Worm (Caenorhabditis elegans) whole organism, mixed stage, embryonic: ENCODE data around the gene K07F5.15.

Experiments used
- ham-2 ChIP-seq: fragments of 200-800 bp; sonication (Bioruptor generic); optimal IDR thresholded peaks from 2 replicates; lab custom pipeline; 2018; ENCODE audit warnings: mild to moderate bottlenecking, missing genetic modification characterization, missing compliant biosample characterization
- hlh-1 ChIP-seq: fragments of 150-350 bp; optimal IDR thresholded peaks from 2 replicates; lab custom pipeline; 2014; ENCODE audit warnings: missing biosample characterization, missing genetic modification reagents, missing genetic modification characterization
- lin-13 ChIP-seq: fragments of 150-350 bp; optimal IDR thresholded peaks from 2 replicates; lab custom pipeline; 2014; ENCODE audit warnings: missing biosample characterization, missing genetic modification characterization
- mep-1 ChIP-seq: fragments of 150-350 bp; optimal IDR thresholded peaks from 2 replicates; lab custom pipeline; 2017; ENCODE audit warnings: missing biosample characterization, missing genetic modification reagents, missing genetic modification characterization, inconsistent platforms
- nhr-12 ChIP-seq: fragments of 150-350 bp; optimal IDR thresholded peaks from 2 replicates; lab custom pipeline; 2014; ENCODE audit warnings: missing biosample characterization, missing genetic modification characterization
- nhr-28 ChIP-seq: fragments of 150-350 bp; optimal IDR thresholded peaks from 2 replicates; lab custom pipeline; 2014; ENCODE audit warnings: missing biosample characterization, missing genetic modification characterization
- nhr-76 ChIP-seq: sonication (generic microtip); optimal IDR thresholded peaks from 2 replicates; lab custom pipeline; 2017; ENCODE audit warnings: missing biosample characterization, missing genetic modification characterization
- pha-4 ChIP-seq: fragments of 150-350 bp; optimal IDR thresholded peaks from 2 replicates; lab custom pipeline; 2018; ENCODE audit warnings: missing biosample characterization, missing genetic modification reagents, missing genetic modification characterization
- unc-62 ChIP-seq: fragments of 150-350 bp; optimal IDR thresholded peaks from 2 replicates; lab custom pipeline; 2014; ENCODE audit warnings: missing biosample characterization, missing genetic modification reagents, missing genetic modification characterization
- ztf-11 ChIP-seq: fragments of 150-350 bp; optimal IDR thresholded peaks from 2 replicates; lab custom pipeline; 2014; ENCODE audit warnings: missing biosample characterization, missing genetic modification characterization

ce11 chrIV:9864778-9865177, at the start of gene K07F5.15, which contains the start of gene K07F5.22:
- TF ChIP-seq nhr-76, result no peak
- TF ChIP-seq hlh-1, result no peak
- TF ChIP-seq mep-1 (tag; lab: Kevin White, UChicago), result no peak
- no peak for TF ChIP-seq ztf-11
- TF ChIP-seq ham-2, result no peak
- no peak for TF ChIP-seq lin-13 (tag; lab: Kevin White, UChicago)
- TF ChIP-seq nhr-12 (tag; lab: Kevin White, UChicago), result no peak
- no peak for TF ChIP-seq pha-4 (tag; lab: Kevin White, UChicago)
- TF ChIP-seq unc-62, result no peak
- TF ChIP-seq nhr-28, result no peak
